Worm (Caenorhabditis elegans) whole organism, L4 larva: Measurements from ENCODE around the gene W03D2.9.
A peak's percentile ranks its signal among the peaks of the same experiment; 100 is the strongest.

Experiments
- F26F4.8 ChIP-seq: fragments of 200-800 bp; sonication (Bioruptor generic); conservative IDR thresholded peaks from 2 replicates; pipeline ENCODE4 v1.3.6; 2022; ENCODE audit warnings: missing genetic modification characterization, missing compliant biosample characterization
- F49E8.2 ChIP-seq: sonication (generic microtip); optimal IDR thresholded peaks from 2 replicates; lab custom pipeline; 2016; ENCODE audit warnings: missing compliant biosample characterization, mild to moderate bottlenecking, missing genetic modification characterization, borderline replicate concordance
- R02D3.7 ChIP-seq: fragments of 150-350 bp; sonication (generic microtip); optimal IDR thresholded peaks from 3 replicates; lab custom pipeline; 2014; ENCODE audit warnings: missing biosample characterization, missing genetic modification characterization
- T20F7.1 ChIP-seq: fragments of 200-800 bp; sonication (Bioruptor generic); optimal IDR thresholded peaks from 2 replicates; lab custom pipeline; 2018; ENCODE audit warnings: mild to moderate bottlenecking, missing genetic modification characterization, missing compliant biosample characterization
- Y105C5A.15 ChIP-seq: fragments of 200-800 bp; sonication (Bioruptor generic); IDR thresholded peaks from 2 replicates; pipeline ENCODE4 v1.3.6; 2022; ENCODE audit warnings: missing genetic modification characterization, missing compliant biosample characterization
- Y5F2A.4 ChIP-seq: fragments of 200-800 bp; sonication (Bioruptor generic); optimal IDR thresholded peaks from 2 replicates; lab custom pipeline; 2018; ENCODE audit warnings: mild to moderate bottlenecking, missing genetic modification characterization, missing compliant biosample characterization
- aly-2 ChIP-seq: sonication (generic microtip); optimal IDR thresholded peaks from 2 replicates; lab custom pipeline; 2018; ENCODE audit warnings: missing biosample characterization, missing genetic modification characterization
- ama-1 ChIP-seq: fragments of 150-350 bp; optimal IDR thresholded peaks from 2 replicates; lab custom pipeline; 2014; ENCODE audit warnings: inconsistent platforms, mixed read lengths
- arid-1 ChIP-seq: fragments of 200-800 bp; sonication (Bioruptor generic); conservative IDR thresholded peaks from 2 replicates; pipeline ENCODE4 v1.3.6; 2022; ENCODE audit warnings: missing genetic modification reagents, missing genetic modification characterization, missing compliant biosample characterization
- attf-4 ChIP-seq: sonication (generic microtip); optimal IDR thresholded peaks from 3 replicates; lab custom pipeline; 2017; ENCODE audit warnings: missing biosample characterization, missing genetic modification characterization
- ceh-28 ChIP-seq: fragments of 150-350 bp; optimal IDR thresholded peaks from 2 replicates; lab custom pipeline; 2014; ENCODE audit warnings: missing biosample characterization, missing genetic modification reagents, missing genetic modification characterization
- ceh-44 ChIP-seq: fragments of 200-800 bp; sonication (Bioruptor generic); IDR thresholded peaks from 2 replicates; pipeline ENCODE4 v1.3.6; 2022; ENCODE audit warnings: missing genetic modification reagents, missing genetic modification characterization, missing compliant biosample characterization
- ceh-62 ChIP-seq: sonication (generic microtip); optimal IDR thresholded peaks from 2 replicates; lab custom pipeline; 2017; ENCODE audit warnings: missing biosample characterization, missing genetic modification characterization
- ces-1 ChIP-seq: fragments of 150-350 bp; sonication (generic microtip); optimal IDR thresholded peaks from 4 replicates; lab custom pipeline; 2014; ENCODE audit warnings: missing biosample characterization, missing genetic modification reagents, missing genetic modification characterization
- cey-2 ChIP-seq: sonication (generic microtip); optimal IDR thresholded peaks from 3 replicates; lab custom pipeline; 2017; ENCODE audit warnings: missing genetic modification characterization, mild to moderate bottlenecking, missing compliant biosample characterization, antibody characterized with exemption, borderline replicate concordance; ENCODE audit not compliant: insufficient read depth
- daf-12 ChIP-seq: fragments of 150-350 bp; optimal IDR thresholded peaks from 2 replicates; lab custom pipeline; 2014; ENCODE audit warnings: missing biosample characterization, missing genetic modification reagents, missing genetic modification characterization
- daf-8 ChIP-seq: fragments of 200-800 bp; sonication (Bioruptor generic); IDR thresholded peaks from 2 replicates; pipeline ENCODE4 v1.3.6; 2022; ENCODE audit warnings: missing genetic modification characterization, missing compliant biosample characterization
- dmd-6 ChIP-seq: fragments of 200-800 bp; sonication (Bioruptor generic); IDR thresholded peaks from 2 replicates; pipeline ENCODE4 v1.3.6; 2022; ENCODE audit warnings: missing genetic modification reagents, missing genetic modification characterization, missing compliant biosample characterization
- dmd-8 ChIP-seq: fragments of 200-800 bp; sonication (Bioruptor generic); IDR thresholded peaks from 2 replicates; pipeline ENCODE4 v1.3.6; 2022; ENCODE audit warnings: missing genetic modification characterization, missing compliant biosample characterization
- egl-27 ChIP-seq: sonication (generic microtip); optimal IDR thresholded peaks from 3 replicates; lab custom pipeline; 2017; ENCODE audit warnings: missing biosample characterization, missing genetic modification reagents, missing genetic modification characterization
- egl-43 ChIP-seq: fragments of 200-800 bp; sonication (Bioruptor generic); IDR thresholded peaks from 2 replicates; pipeline ENCODE4 v1.3.6; 2022; ENCODE audit warnings: missing genetic modification reagents, missing genetic modification characterization, missing compliant biosample characterization
- gei-8 ChIP-seq: fragments of 200-800 bp; sonication (Bioruptor generic); optimal IDR thresholded peaks from 2 replicates; lab custom pipeline; 2018; ENCODE audit warnings: mild to moderate bottlenecking, missing genetic modification characterization, missing compliant biosample characterization
- hif-1 ChIP-seq, 2 experiments: sonication (generic microtip); optimal IDR thresholded peaks; 2 replicates each; lab custom pipeline; 2016 to 2017; ENCODE audit warnings: missing compliant biosample characterization in 2 of 2, missing genetic modification characterization in 2 of 2, missing genetic modification reagents in 2 of 2, missing genotype in 2 of 2, mild to moderate bottlenecking in 1 of 2
- lin-1 ChIP-seq: fragments of 200-800 bp; sonication (Bioruptor generic); IDR thresholded peaks from 2 replicates; pipeline ENCODE4 v1.3.6; 2022; ENCODE audit warnings: missing genetic modification reagents, missing genetic modification characterization, missing compliant biosample characterization
- lin-29 ChIP-seq: fragments of 200-800 bp; sonication (Bioruptor generic); IDR thresholded peaks from 2 replicates; pipeline ENCODE4 v1.3.6; 2022; ENCODE audit warnings: missing genetic modification reagents, missing genetic modification characterization, missing compliant biosample characterization
- lin-38 ChIP-seq: fragments of 200-800 bp; sonication (Bioruptor generic); IDR thresholded peaks from 2 replicates; pipeline ENCODE4 v1.3.6; 2022; ENCODE audit warnings: missing genetic modification reagents, missing genetic modification characterization, missing compliant biosample characterization
- lir-3 ChIP-seq: sonication (generic microtip); optimal IDR thresholded peaks from 2 replicates; lab custom pipeline; 2016; ENCODE audit warnings: mild to moderate bottlenecking, missing genetic modification characterization, missing compliant biosample characterization
- mes-2 ChIP-seq: sonication (generic microtip); optimal IDR thresholded peaks from 2 replicates; lab custom pipeline; 2016; ENCODE audit warnings: missing genotype, mild to moderate bottlenecking, missing genetic modification characterization, missing compliant biosample characterization; ENCODE audit not compliant: poor library complexity, severe bottlenecking
- mxl-2 ChIP-seq: fragments of 200-800 bp; sonication (Bioruptor generic); conservative IDR thresholded peaks from 2 replicates; pipeline ENCODE4 v1.3.6; 2022; ENCODE audit warnings: missing genetic modification reagents, missing genetic modification characterization, missing compliant biosample characterization
- nhr-10 ChIP-seq: fragments of 150-350 bp; optimal IDR thresholded peaks from 2 replicates; lab custom pipeline; 2014; ENCODE audit warnings: missing biosample characterization, missing genetic modification characterization
- nhr-11 ChIP-seq: fragments of 150-350 bp; optimal IDR thresholded peaks from 2 replicates; lab custom pipeline; 2014; ENCODE audit warnings: missing biosample characterization, missing genetic modification characterization
- nhr-237 ChIP-seq: sonication (generic microtip); optimal IDR thresholded peaks from 2 replicates; lab custom pipeline; 2017; ENCODE audit warnings: missing biosample characterization, missing genetic modification characterization
- nhr-25 ChIP-seq: sonication (generic microtip); optimal IDR thresholded peaks from 2 replicates; lab custom pipeline; 2017; ENCODE audit warnings: missing genetic modification characterization, mild to moderate bottlenecking, missing compliant biosample characterization, antibody characterized with exemption, moderate library complexity, borderline replicate concordance; ENCODE audit not compliant: insufficient read depth
- nhr-41 ChIP-seq: fragments of 200-800 bp; sonication (Bioruptor generic); IDR thresholded peaks from 2 replicates; pipeline ENCODE4 v1.3.6; 2022; ENCODE audit warnings: missing genetic modification reagents, missing genetic modification characterization, missing compliant biosample characterization
- nhr-48 ChIP-seq: sonication (generic microtip); optimal IDR thresholded peaks from 2 replicates; lab custom pipeline; 2016; ENCODE audit warnings: mild to moderate bottlenecking, missing genetic modification characterization, missing compliant biosample characterization
- nhr-76 ChIP-seq: fragments of 150-350 bp; optimal IDR thresholded peaks from 2 replicates; lab custom pipeline; 2014; ENCODE audit warnings: missing biosample characterization, missing genetic modification characterization
- nhr-77 ChIP-seq: fragments of 150-350 bp; optimal IDR thresholded peaks from 2 replicates; lab custom pipeline; 2014; ENCODE audit warnings: missing biosample characterization, missing genetic modification characterization
- php-3 ChIP-seq: fragments of 200-800 bp; sonication (Bioruptor generic); IDR thresholded peaks from 2 replicates; pipeline ENCODE4 v1.3.6; 2022; ENCODE audit warnings: missing genetic modification reagents, missing genetic modification characterization, missing compliant biosample characterization
- pqm-1 ChIP-seq: sonication (generic microtip); optimal IDR thresholded peaks from 2 replicates; lab custom pipeline; 2017; ENCODE audit warnings: missing biosample characterization, missing genetic modification characterization
- saeg-2 ChIP-seq: fragments of 200-800 bp; sonication (Bioruptor generic); IDR thresholded peaks from 2 replicates; pipeline ENCODE4 v1.3.6; 2022; ENCODE audit warnings: missing genetic modification reagents, missing genetic modification characterization, missing compliant biosample characterization
- set-16 ChIP-seq: fragments of 200-800 bp; sonication (Bioruptor generic); IDR thresholded peaks from 2 replicates; pipeline ENCODE4 v1.3.6; 2022; ENCODE audit warnings: missing genetic modification reagents, missing genetic modification characterization, missing compliant biosample characterization
- skn-1 ChIP-seq: fragments of 150-350 bp; optimal IDR thresholded peaks from 2 replicates; lab custom pipeline; 2014; ENCODE audit warnings: missing biosample characterization, missing genetic modification characterization
- snpc-4 ChIP-seq: fragments of 150-350 bp; optimal IDR thresholded peaks from 2 replicates; lab custom pipeline; 2014; ENCODE audit warnings: missing biosample characterization, missing genetic modification characterization
- tag-97 ChIP-seq: fragments of 200-800 bp; sonication (Bioruptor generic); IDR thresholded peaks from 2 replicates; pipeline ENCODE4 v1.3.6; 2022; ENCODE audit warnings: missing genetic modification characterization, missing compliant biosample characterization
- unc-130 ChIP-seq: sonication (generic microtip); optimal IDR thresholded peaks from 2 replicates; lab custom pipeline; 2016; ENCODE audit warnings: missing genetic modification reagents, missing genetic modification characterization, missing compliant biosample characterization
- unc-39 ChIP-seq: sonication (generic microtip); optimal IDR thresholded peaks from 2 replicates; lab custom pipeline; 2017; ENCODE audit warnings: missing biosample characterization, missing genetic modification characterization
- unc-62 ChIP-seq, 3 experiments: fragments of 150-350 bp in 1 of 3; sonication (generic microtip); optimal IDR thresholded peaks in 2 of 3; peaks in 1 of 3; 1 replicate in 1 of 3; 2 replicates in 2 of 3; lab custom pipeline; 2014 to 2017; ENCODE audit warnings: missing biosample characterization in 3 of 3, missing genetic modification characterization in 3 of 3, missing genetic modification reagents in 3 of 3, missing genotype in 1 of 3
- zag-1 ChIP-seq: fragments of 150-350 bp; optimal IDR thresholded peaks from 2 replicates; lab custom pipeline; 2014; ENCODE audit warnings: missing biosample characterization, missing genetic modification characterization
- zip-11 ChIP-seq: fragments of 200-800 bp; sonication (Bioruptor generic); IDR thresholded peaks from 2 replicates; pipeline ENCODE4 v1.3.6; 2022; ENCODE audit warnings: missing genetic modification characterization, missing compliant biosample characterization
- zip-2 ChIP-seq: fragments of 150-350 bp; optimal IDR thresholded peaks from 2 replicates; lab custom pipeline; 2014; ENCODE audit warnings: missing biosample characterization, missing genetic modification characterization
- ztf-11 ChIP-seq: fragments of 150-350 bp; optimal IDR thresholded peaks from 2 replicates; lab custom pipeline; 2014; ENCODE audit warnings: missing biosample characterization, missing genetic modification characterization

The W03D2.9 gene

ce11 chrIV:4028177-4028576, 46.3 kb downstream of the W03D2.9 start (continued):
- TF ChIP-seq saeg-2 (GFP tag; lab: Robert Waterston, UW) (0 out of 2 replicates have a peak, but pooled peaks have one; percentile 54), F26F4.8 (GFP tag; lab: Robert Waterston, UW) (no peak), php-3 (GFP tag; lab: Robert Waterston, UW) (peak; percentile 52; the same call in 1 of the 2 replicates), dmd-6 (peak; percentile 92), tag-97 (GFP tag; lab: Robert Waterston, UW) (no peak), cey-2 (tag; lab: Kevin White, UChicago) (no peak), ces-1 (GFP tag; lab: Kevin White, UChicago) (no peak), gei-8 (GFP tag; lab: Kevin White, UChicago) (peak; percentile 54), egl-27 (no peak), ama-1 (no peak), nhr-25 (tag; lab: Kevin White, UChicago) (peak; percentile 91), lin-38 (GFP tag; lab: Robert Waterston, UW) (peak; percentile 59), arid-1 (GFP tag; lab: Robert Waterston, UW) (0 out of 2 replicates have a peak, but pooled peaks have one; percentile 35), lir-3 (no peak), unc-130 (GFP tag; lab: Kevin White, UChicago) (no peak), daf-12 (no peak), ceh-28 (peak; percentile 19), nhr-10 (tag; lab: Kevin White, UChicago) (peak; percentile 56), Y105C5A.15 (no peak), dmd-8 (GFP tag; lab: Robert Waterston, UW) (peak; percentile 62; the same call in 1 of the 2 replicates), nhr-76 (no peak), skn-1 (no peak), attf-4 (tag; lab: Kevin White, UChicago) (no peak), lin-1 (GFP tag; lab: Robert Waterston, UW) (peak; percentile 64; the same call in 1 of the 2 replicates), nhr-41 (GFP tag; lab: Robert Waterston, UW) (peak; percentile 98), ceh-44 (no peak), daf-8 (GFP tag; lab: Robert Waterston, UW) (no peak), nhr-48 (tag; lab: Kevin White, UChicago) (peak; percentile 63), zip-11 (no peak), set-16 (peak; percentile 99), mes-2 (tag; lab: Kevin White, UChicago) (no peak), snpc-4 (tag; lab: Kevin White, UChicago) (no peak), zip-2 (tag; lab: Kevin White, UChicago) (no peak), ceh-62 (tag; lab: Kevin White, UChicago) (no peak), lin-29 (no peak), zag-1 (tag; lab: Kevin White, UChicago) (no peak), nhr-11 (peak; percentile 12), R02D3.7 (tag; lab: Kevin White, UChicago) (no peak), hif-1 (tag; optimal IDR thresholded peaks at IDR 0.05; lab: Kevin White, UChicago) (peak; percentile 4 to 93), unc-62 (GFP tag; optimal IDR thresholded peaks at IDR 0.05 in 1 of 2; lab: Kevin White, UChicago) (peak in 1 of 2 experiments; percentile 59), unc-62 (tag; optimal IDR thresholded peaks at IDR 0.05; lab: Kevin White, UChicago) (no peak), nhr-237 (tag; lab: Kevin White, UChicago) (no peak), F49E8.2 (tag; lab: Kevin White, UChicago) (no peak), nhr-77 (tag; lab: Kevin White, UChicago) (no peak), unc-39 (tag; lab: Kevin White, UChicago) (no peak), T20F7.1 (GFP tag; lab: Kevin White, UChicago) (no peak), egl-43 (GFP tag; lab: Robert Waterston, UW) (peak; percentile 50; the same call in 1 of the 2 replicates), pqm-1 (tag; lab: Kevin White, UChicago) (peak; percentile 8), Y5F2A.4 (peak; percentile 13), mxl-2 (GFP tag; lab: Robert Waterston, UW) (0 out of 2 replicates have a peak, but pooled peaks have one; percentile 36), aly-2 (tag; lab: Kevin White, UChicago) (no peak), ztf-11 (no peak)
